Worm (Caenorhabditis elegans): Measurements from ENCODE around the gene F57B9.8.

DNA sequence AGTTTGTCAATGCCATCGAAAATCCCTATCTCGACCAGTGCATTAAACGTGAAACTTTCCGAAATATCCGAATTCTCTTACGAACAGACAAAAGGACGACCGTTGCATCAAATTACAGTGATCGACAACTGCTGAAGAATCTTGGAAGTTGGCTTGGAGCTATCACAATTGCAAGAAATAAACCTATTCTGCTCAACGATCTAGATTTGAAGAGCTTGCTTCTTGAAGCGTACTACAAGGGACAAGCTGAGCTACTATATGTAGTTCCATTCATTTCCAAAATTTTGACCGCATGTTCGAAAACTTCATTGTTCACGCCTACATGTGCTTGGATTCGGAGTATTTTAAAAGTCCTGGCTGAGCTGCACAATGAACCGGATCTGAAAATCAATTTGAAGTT is 18.9 kb upstream of the F57B9.8 start:
- no peak for TF ChIP-seq ama-1 (optimal IDR thresholded peaks at IDR 0.05)
- TF ChIP-seq aly-1 (tag; optimal IDR thresholded peaks at IDR 0.05) = no peak
- no peak for TF ChIP-seq ets-7 (tag; optimal IDR thresholded peaks at IDR 0.05)
- TF ChIP-seq F13C5.2 (tag; optimal IDR thresholded peaks at IDR 0.05) = no peak
- TF ChIP-seq ceh-13 (GFP tag; optimal IDR thresholded peaks at IDR 0.05) = no peak
- TF ChIP-seq hmg-4 (GFP tag; optimal IDR thresholded peaks at IDR 0.05) = no peak
- TF ChIP-seq flt-1 (GFP tag; IDR thresholded peaks at IDR 0.05) = no peak
